Worm (Caenorhabditis elegans): ENCODE measurements around the gene Y39A1A.22.

DNA sequence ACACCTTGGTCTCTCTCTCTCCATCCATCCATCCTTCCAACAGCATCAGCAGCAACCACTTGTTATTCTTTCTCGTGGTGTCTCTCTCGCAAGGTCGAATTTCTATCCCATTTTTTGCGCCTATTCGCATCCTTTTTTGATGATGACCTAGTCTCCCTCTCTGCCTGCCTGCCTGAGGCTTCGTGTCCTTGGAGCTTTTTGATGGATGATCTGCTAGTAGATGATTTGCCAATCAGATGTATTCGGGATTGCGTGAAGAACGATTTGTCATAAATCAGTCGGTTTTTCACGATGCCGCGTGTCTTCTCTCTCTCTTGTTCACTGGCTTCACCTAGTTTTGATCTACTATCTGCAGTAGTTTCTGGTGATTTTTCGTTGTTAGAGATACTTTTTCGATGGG, 45.5 kb downstream of the Y39A1A.22 start:
- TF ChIP-seq nhr-43 (tag; optimal IDR thresholded peaks at IDR 0.05; ENCODE audit: poor library complexity, severe bottlenecking) (no peak), R02D3.7 (tag; optimal IDR thresholded peaks at IDR 0.05) (no peak), tbx-2 (tag; optimal IDR thresholded peaks at IDR 0.05) (no peak), aly-2 (tag; optimal IDR thresholded peaks at IDR 0.05) (no peak)
